Worm (Caenorhabditis elegans): ENCODE results near the gene wdr-31.

wdr-31 gene

DNA sequence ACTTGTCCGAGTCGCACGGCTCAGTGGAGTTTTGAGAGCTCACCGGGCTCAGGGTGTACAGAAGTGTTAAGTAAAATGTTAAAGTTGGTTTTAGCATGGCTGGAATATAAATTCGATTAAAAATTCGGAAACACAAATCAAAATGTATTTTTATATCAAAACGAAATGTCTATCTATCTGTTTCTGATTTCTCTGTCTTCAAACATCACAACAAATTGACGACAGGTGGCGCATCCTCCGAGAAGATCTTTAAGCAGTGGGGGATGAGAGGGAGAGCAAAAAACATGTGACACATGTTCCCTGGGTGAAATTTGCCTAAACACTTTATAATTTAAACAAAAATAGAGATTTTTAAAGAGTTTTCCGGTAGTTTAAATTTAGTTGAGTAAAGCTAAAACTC lies 33.9 kb upstream of the wdr-31 start, which contains the start of gene F08D12.7:
F08D12.7 (minus strand) TSS at position 101 of the 400 bp plus-strand sequence.
- TF ChIP-seq nhr-12 (tag; optimal IDR thresholded peaks at IDR 0.05) (no peak), nhr-11 (tag; optimal IDR thresholded peaks at IDR 0.05) (no peak), unc-39 (tag; optimal IDR thresholded peaks at IDR 0.05) (no peak), elt-3 (tag; optimal IDR thresholded peaks at IDR 0.05) (no peak), ZK546.5 (tag; optimal IDR thresholded peaks at IDR 0.05) (no peak), ceh-82 (tag; optimal IDR thresholded peaks at IDR 0.05) (no peak), nhr-25 (tag; optimal IDR thresholded peaks at IDR 0.05) (no peak), ceh-16 (tag; optimal IDR thresholded peaks at IDR 0.05) (no peak), zag-1 (tag; optimal IDR thresholded peaks at IDR 0.05) (no peak), F13H6.1 (tag; optimal IDR thresholded peaks at IDR 0.05) (no peak), lin-13 (GFP tag; optimal IDR thresholded peaks at IDR 0.05) (no peak), elt-1 (tag; optimal IDR thresholded peaks at IDR 0.05) (no peak), lin-11 (tag; optimal IDR thresholded peaks at IDR 0.05) (no peak), dmd-4 (tag; optimal IDR thresholded peaks at IDR 0.05) (no peak), egl-27 (tag; optimal IDR thresholded peaks at IDR 0.05) (no peak)

DNA sequence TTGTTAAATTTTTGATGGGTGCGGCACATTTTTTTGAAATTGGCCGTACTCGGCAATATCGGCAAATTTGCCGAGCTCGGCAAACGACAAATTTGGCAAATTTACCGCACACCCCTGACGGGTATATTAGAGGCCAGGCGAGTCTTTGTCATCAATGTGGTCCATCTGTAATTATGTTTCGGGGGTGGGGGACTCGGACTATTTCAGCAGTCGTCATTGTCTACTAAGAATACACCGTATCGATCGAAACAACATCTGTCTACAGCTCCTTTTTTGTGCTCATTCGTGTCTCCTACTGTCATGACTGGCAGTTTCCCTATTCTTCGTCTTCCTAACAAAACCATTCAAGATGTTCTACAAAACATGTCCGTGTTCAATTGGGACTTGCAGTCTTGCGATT lies 31.2 kb upstream of the wdr-31 start, which contains the start of gene F08D12.15:
F08D12.15 (plus strand) TSS at position 301 of the 400 bp plus-strand sequence.
- no peak for TF ChIP-seq sma-3 (GFP tag; optimal IDR thresholded peaks at IDR 0.05)
- TF ChIP-seq crh-2 (tag; optimal IDR thresholded peaks at IDR 0.05), result no peak
- TF ChIP-seq elt-1 (tag; optimal IDR thresholded peaks at IDR 0.05), result no peak
- TF ChIP-seq ceh-82 (tag; optimal IDR thresholded peaks at IDR 0.05), result no peak
- no peak for TF ChIP-seq lin-13 (GFP tag; optimal IDR thresholded peaks at IDR 0.05)
- no peak for TF ChIP-seq mbf-1 (tag; optimal IDR thresholded peaks at IDR 0.05)
- TF ChIP-seq nhr-12 (tag; optimal IDR thresholded peaks at IDR 0.05), result no peak
- no peak for TF ChIP-seq ama-1 (optimal IDR thresholded peaks at IDR 0.05)
- TF ChIP-seq nhr-10 (tag; optimal IDR thresholded peaks at IDR 0.05), result no peak
- no peak for TF ChIP-seq unc-55 (GFP tag; optimal IDR thresholded peaks at IDR 0.05)
- TF ChIP-seq lin-39 (tag; optimal IDR thresholded peaks at IDR 0.05), result no peak
- no peak for TF ChIP-seq mab-5 (tag; optimal IDR thresholded peaks at IDR 0.05)
- no peak for TF ChIP-seq F13H6.1 (tag; optimal IDR thresholded peaks at IDR 0.05)

DNA sequence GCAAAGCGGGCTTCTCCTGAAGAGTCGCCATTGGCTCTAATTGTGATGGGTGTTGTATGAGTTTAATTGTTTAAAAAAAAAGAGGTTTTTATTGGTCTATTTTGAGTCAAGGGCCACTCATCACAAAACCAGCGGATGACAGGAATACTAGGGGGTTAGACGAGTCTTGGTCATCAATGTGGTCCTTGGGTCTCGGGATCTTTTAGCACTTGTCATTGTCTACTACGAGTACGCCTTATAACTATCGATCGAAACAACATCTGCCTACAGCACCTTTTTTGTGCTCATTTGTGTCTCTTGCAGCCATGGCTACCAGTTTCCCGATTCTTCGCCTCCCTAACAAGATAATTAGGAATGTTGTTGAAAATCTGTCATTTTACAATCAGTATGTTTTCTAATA lies 29.6 kb upstream of the wdr-31 start, which contains the start of gene fbxb-108:
fbxb-108 (plus strand) TSS at position 301 of the 400 bp plus-strand sequence.
- TF ChIP-seq elt-1 (tag; optimal IDR thresholded peaks at IDR 0.05) (no peak), zag-1 (tag; optimal IDR thresholded peaks at IDR 0.05) (no peak)

DNA sequence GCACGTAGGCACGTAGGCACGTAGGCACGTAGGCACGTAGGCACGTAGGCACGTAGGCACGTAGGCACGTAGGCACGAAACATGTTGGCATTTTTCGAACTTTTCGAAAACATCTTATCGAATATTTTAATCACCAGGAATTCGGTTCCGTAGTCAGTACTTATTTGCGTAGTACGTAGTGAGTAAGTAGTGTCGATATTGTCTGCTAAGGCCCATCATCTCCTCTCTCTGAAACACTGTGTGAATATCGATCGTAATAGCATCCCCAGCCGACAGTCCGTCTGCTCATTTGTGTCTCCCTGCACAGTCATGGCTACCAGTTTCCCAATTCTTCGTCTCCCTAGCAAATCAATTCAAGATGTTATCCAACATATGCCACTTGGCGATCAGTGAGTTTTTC lies 27.0 kb upstream of the wdr-31 start, which contains the start of gene fbxb-106:
fbxb-106 (plus strand) TSS at position 301 of the 400 bp plus-strand sequence.
- TF ChIP-seq lsy-2 (tag; optimal IDR thresholded peaks at IDR 0.05), result no peak
- no peak for TF ChIP-seq F13H6.1 (tag; optimal IDR thresholded peaks at IDR 0.05)

DNA sequence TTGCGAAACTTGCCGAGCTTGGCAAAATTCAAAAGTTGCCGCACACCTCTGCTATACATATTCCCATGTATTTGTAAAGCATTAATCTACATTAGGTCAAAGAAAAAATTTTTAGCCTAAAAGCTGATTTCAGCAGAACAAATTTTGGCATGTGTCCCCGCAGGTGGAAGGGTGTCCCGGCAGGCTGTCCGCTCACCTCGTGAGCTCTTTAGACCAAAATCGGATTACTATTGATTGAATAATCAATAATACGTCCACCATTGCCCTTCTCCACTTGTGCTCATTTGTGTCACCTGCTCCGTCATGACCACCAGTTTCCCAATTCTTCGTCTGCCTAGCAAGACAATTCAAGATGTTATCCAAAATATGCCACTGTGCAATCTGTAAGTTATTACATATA lies 23.4 kb upstream of the wdr-31 start, which contains the start of gene fbxb-107:
fbxb-107 (plus strand) TSS at position 297 of the 400 bp plus-strand sequence.
- TF ChIP-seq skn-1 (tag; optimal IDR thresholded peaks at IDR 0.05) (no peak), nhr-21 (tag; optimal IDR thresholded peaks at IDR 0.05) (no peak), dmd-4 (tag; optimal IDR thresholded peaks at IDR 0.05) (no peak), lsy-2 (tag; optimal IDR thresholded peaks at IDR 0.05) (no peak), lin-39 (tag; optimal IDR thresholded peaks at IDR 0.05) (no peak), sma-3 (GFP tag; optimal IDR thresholded peaks at IDR 0.05) (no peak), ceh-16 (tag; optimal IDR thresholded peaks at IDR 0.05) (no peak), nhr-6 (tag; optimal IDR thresholded peaks at IDR 0.05) (no peak)

DNA sequence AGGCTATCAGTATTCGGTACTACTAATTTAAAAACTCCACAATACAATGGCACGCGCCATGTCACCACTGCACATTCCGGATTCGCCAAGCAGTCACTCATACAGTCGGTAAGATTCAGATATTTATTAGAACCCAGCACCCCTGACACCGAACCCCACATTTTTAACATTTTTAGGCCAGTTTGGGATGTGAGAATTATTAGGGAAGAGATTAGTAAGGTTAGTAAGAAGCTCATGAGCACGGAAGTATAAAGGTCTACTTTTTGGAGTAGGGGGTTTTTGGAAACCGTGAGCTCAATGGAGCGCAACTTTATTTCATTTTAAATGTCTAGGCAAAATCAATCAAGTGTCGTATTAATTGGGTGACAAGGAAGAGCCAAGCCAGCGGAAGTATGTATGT lies 22.9 kb upstream of the wdr-31 start, which contains the start of gene F29A7.8:
F29A7.8 (minus strand) TSS at position 101 of the 400 bp plus-strand sequence.
- TF ChIP-seq blmp-1 (tag; optimal IDR thresholded peaks at IDR 0.05; ENCODE audit: insufficient read depth) (no peak), nhr-10 (tag; optimal IDR thresholded peaks at IDR 0.05) (no peak), ZK546.5 (tag; optimal IDR thresholded peaks at IDR 0.05) (no peak), nhr-25 (tag; optimal IDR thresholded peaks at IDR 0.05) (no peak), gmeb-1 (tag; optimal IDR thresholded peaks at IDR 0.05) (no peak), nhr-129 (tag; optimal IDR thresholded peaks at IDR 0.05) (no peak), Y55F3AM.14 (GFP tag; optimal IDR thresholded peaks at IDR 0.05) (no peak), R02D3.7 (tag; optimal IDR thresholded peaks at IDR 0.05) (no peak), snpc-4 (tag; optimal IDR thresholded peaks at IDR 0.05) (no peak), nhr-12 (tag; optimal IDR thresholded peaks at IDR 0.05) (no peak), egl-27 (tag; optimal IDR thresholded peaks at IDR 0.05) (no peak), C34F6.9 (tag; optimal IDR thresholded peaks at IDR 0.05) (no peak), nhr-77 (tag; optimal IDR thresholded peaks at IDR 0.05) (no peak), mdl-1 (tag; optimal IDR thresholded peaks at IDR 0.05) (no peak), ztf-11 (tag; optimal IDR thresholded peaks at IDR 0.05) (no peak), sem-4 (tag; optimal IDR thresholded peaks at IDR 0.05) (no peak), elt-3 (tag; optimal IDR thresholded peaks at IDR 0.05) (no peak), sma-3 (GFP tag; optimal IDR thresholded peaks at IDR 0.05) (no peak)

Measured in whole organism, L2 larva.